1 worm cellular context compared by ENCODE assay signal in genomic region chrX:11726450-11726849, ce11.
TF ChIP-seq lines count a peak whose summit lies in the region.

No protein-coding gene starts in this region.

TF ChIP-seq in whole organism, L1 larva, 84 proteins besides CTCF, POLR2A, EP300 and RAD21 (continued from another document):
- TF ChIP-seq unc-130 (tag; optimal IDR thresholded peaks at IDR 0.05; lab: Kevin White, UChicago), result no peak
TF ChIP-seq in whole organism, L1 larva: peak in this region for 3.
